Worm (Caenorhabditis elegans): ENCODE data around the gene pssy-2.
A peak's percentile ranks its signal among the peaks of the same experiment; 100 is the strongest.
"Not testable (repeated sequence)": the region's sequence is repeated elsewhere in the genome, so short reads cannot be mapped to it uniquely, and the experiment has no call there.

Gene pssy-2

DNA sequence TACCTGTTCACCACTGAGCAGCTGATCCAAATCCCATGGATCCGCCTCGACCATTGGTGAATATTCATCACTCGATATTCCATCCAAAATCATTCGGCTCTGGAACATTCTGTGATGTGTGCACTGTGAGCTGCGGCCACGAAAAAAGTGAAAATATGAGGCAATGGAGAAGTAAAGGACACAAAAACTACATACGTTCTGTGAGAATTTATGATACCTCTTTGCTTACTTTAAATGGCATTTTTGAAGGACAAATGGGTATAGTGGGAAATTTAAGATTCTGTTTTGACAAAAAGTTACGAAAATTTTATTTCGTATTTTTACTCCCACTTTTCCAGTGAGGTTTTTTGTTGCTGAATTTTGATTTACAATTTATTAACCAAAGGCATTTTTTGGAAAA lies 20.8 kb downstream of the pssy-2 start, which contains the start of gene twk-40 (continued):
- TF ChIP-seq K11D2.4 (GFP tag; IDR thresholded peaks at IDR 0.05) (no peak), C17E4.6 (GFP tag; IDR thresholded peaks at IDR 0.05) (no peak), ZK185.1 (tag; optimal IDR thresholded peaks at IDR 0.05; ENCODE audit: poor library complexity, severe bottlenecking) (no peak), cebp-1 (GFP tag; IDR thresholded peaks at IDR 0.05) (no peak), cebp-1 (tag; optimal IDR thresholded peaks at IDR 0.05) (no peak), dpff-1 (tag; optimal IDR thresholded peaks at IDR 0.05) (no peak), egrh-3 (GFP tag; IDR thresholded peaks at IDR 0.05) (no peak), sptf-2 (GFP tag; optimal IDR thresholded peaks at IDR 0.05) (no peak)

DNA sequence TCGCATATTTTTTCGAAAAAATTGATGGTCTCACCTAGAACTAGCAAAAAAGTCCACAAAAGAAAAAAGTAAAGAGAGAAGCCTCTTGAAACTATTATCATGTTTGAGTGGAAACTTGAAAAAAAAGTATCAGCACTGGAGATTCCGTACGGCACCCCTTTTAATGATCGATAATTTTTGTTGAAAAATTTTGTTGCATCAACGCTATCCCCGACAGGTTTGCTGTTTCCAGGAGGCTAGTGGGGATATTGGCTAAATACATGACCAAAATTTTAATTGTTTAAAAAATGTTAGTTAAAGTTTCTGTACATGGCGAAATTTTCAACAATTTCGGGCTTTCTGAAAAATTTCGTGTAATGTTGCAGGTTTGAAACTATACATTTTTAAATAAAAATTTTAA lies 24.0 kb downstream of the pssy-2 start, which contains the start of gene T28A8.2:
TSS of gene T28A8.2 (minus strand) at position 101 of the 400 bp plus-strand sequence.
- no peak for TF ChIP-seq attf-3 (GFP tag; conservative IDR thresholded peaks at IDR 0.05)
- no peak for TF ChIP-seq unc-130 (GFP tag; optimal IDR thresholded peaks at IDR 0.05)
- no peak for TF ChIP-seq K11D2.4 (GFP tag; IDR thresholded peaks at IDR 0.05)
- no peak for TF ChIP-seq Y67H2A.10 (GFP tag; conservative IDR thresholded peaks at IDR 0.05)
- TF ChIP-seq atf-7 (tag; optimal IDR thresholded peaks at IDR 0.05): no peak
- no peak for TF ChIP-seq hlh-12 (tag; optimal IDR thresholded peaks at IDR 0.05)
- TF ChIP-seq F39B2.1 (GFP tag; IDR thresholded peaks at IDR 0.05): no peak
- TF ChIP-seq lag-1 (GFP tag; IDR thresholded peaks at IDR 0.05): no peak
- no peak for TF ChIP-seq F55B11.4 (tag; optimal IDR thresholded peaks at IDR 0.05; ENCODE audit: borderline replicate concordance, insufficient read depth)
- TF ChIP-seq lin-26 (GFP tag; IDR thresholded peaks at IDR 0.05): no peak
- no peak for TF ChIP-seq bed-2 (GFP tag; IDR thresholded peaks at IDR 0.05)
- no peak for TF ChIP-seq hmg-1.2 (GFP tag; IDR thresholded peaks at IDR 0.05)
- TF ChIP-seq snpc-1.1 (tag; optimal IDR thresholded peaks at IDR 0.05; ENCODE audit: insufficient read depth): no peak
- no peak for TF ChIP-seq gei-17 (GFP tag; optimal IDR thresholded peaks at IDR 0.05)
- no peak for TF ChIP-seq egl-18 (GFP tag; IDR thresholded peaks at IDR 0.05)

DNA sequence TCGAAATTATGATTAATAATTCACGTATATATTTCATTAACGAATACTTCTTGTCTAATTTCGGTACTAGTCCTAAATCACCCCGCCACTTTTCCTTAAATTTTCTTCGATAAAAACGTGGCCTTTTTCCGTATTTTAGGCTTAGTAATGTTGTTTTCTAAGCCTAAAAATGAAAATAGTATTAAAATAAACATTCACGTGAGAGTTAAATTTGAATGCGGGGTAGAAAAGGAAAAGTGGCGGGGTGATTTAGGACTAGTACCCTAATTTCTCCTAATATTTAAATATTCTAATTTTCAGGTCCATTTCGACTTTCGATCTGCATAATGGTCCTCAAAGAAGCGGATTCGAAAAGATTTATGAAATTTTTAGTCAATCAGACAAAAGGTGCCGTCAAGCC lies 27.3 kb downstream of the pssy-2 start, which contains the start of gene T28A8.6:
TSS of gene T28A8.6 (plus strand) at position 301 of the 400 bp plus-strand sequence.
- TF ChIP-seq madf-6 (GFP tag; IDR thresholded peaks at IDR 0.05); ets-4 (GFP tag; optimal IDR thresholded peaks at IDR 0.05); hmg-20 (GFP tag; IDR thresholded peaks at IDR 0.05): not testable (repeated sequence)

ce11 chrIII:13501599-13501998 lies 30.0 kb downstream of the pssy-2 start, which contains the start of gene T28A8.5:
TSS of gene T28A8.5 (plus strand) at chrIII:13501630.
- no peak for TF ChIP-seq tbp1 (GFP tag; optimal IDR thresholded peaks at IDR 0.05)
- TF ChIP-seq madf-6 (GFP tag; IDR thresholded peaks at IDR 0.05): 0 out of 2 replicates have a peak, but pooled peaks have one; percentile 14

- TF ChIP-seq B0019.2 (GFP tag; conservative IDR thresholded peaks at IDR 0.05): no peak
- TF ChIP-seq pbrm-1 (GFP tag; IDR thresholded peaks at IDR 0.05): no peak
- no peak for TF ChIP-seq sptf-2 (GFP tag; optimal IDR thresholded peaks at IDR 0.05)
- TF ChIP-seq unc-130 (GFP tag; optimal IDR thresholded peaks at IDR 0.05): no peak
- no peak for TF ChIP-seq efl-1 (GFP tag; optimal IDR thresholded peaks at IDR 0.05)
- TF ChIP-seq hsf-1 (GFP tag; IDR thresholded peaks at IDR 0.05): no peak
- TF ChIP-seq rec-8 (tag; optimal IDR thresholded peaks at IDR 0.05): no peak
- no peak for TF ChIP-seq ztf-25 (GFP tag; IDR thresholded peaks at IDR 0.05)
- no peak for TF ChIP-seq mel-28 (tag; optimal IDR thresholded peaks at IDR 0.05; ENCODE audit: borderline replicate concordance)
- no peak for TF ChIP-seq chd-7 (tag; optimal IDR thresholded peaks at IDR 0.05)
Measured at ce11 chrIII:13502513-13502912, 30.9 kb downstream of the pssy-2 start, which contains the start of gene T28A8.8. TSS of gene T28A8.8 (plus strand) at chrIII:13502813.

Measured in whole organism, young adult.